Fruit fly (Drosophila melanogaster) whole organism, pupa: Measurements from ENCODE around the gene CG42835.

ENCODE experiments used
- CG10348 ChIP-seq: fragments of 200-800 bp; sonication (Bioruptor generic); IDR thresholded peaks from 2 replicates; pipeline ENCODE4 v1.3.6; 2022; ENCODE audit warnings: missing biosample characterization, missing genetic modification characterization
- CG15710 ChIP-seq: fragments of 200-800 bp; sonication (Bioruptor generic); optimal IDR thresholded peaks from 2 replicates; lab custom pipeline; 2018; ENCODE audit warnings: missing biosample characterization, mild to moderate bottlenecking, missing genetic modification characterization, moderate library complexity
- CG17806 ChIP-seq: fragments of 200-800 bp; sonication (Bioruptor generic); optimal IDR thresholded peaks from 2 replicates; lab custom pipeline; 2018; ENCODE audit warnings: missing biosample characterization, mild to moderate bottlenecking, missing genetic modification characterization, moderate library complexity
- CG4496 ChIP-seq: fragments of 200-800 bp; sonication (Bioruptor generic); IDR thresholded peaks from 3 replicates; pipeline ENCODE4 v1.3.6; 2022; ENCODE audit warnings: missing biosample characterization, missing genetic modification characterization
- CG8159 ChIP-seq: fragments of 200-800 bp; sonication (Bioruptor generic); optimal IDR thresholded peaks from 3 replicates; lab custom pipeline; 2018; ENCODE audit warnings: missing biosample characterization, mild to moderate bottlenecking, missing genetic modification characterization, moderate library complexity
- D1 ChIP-seq: fragments of 200-800 bp; sonication (Bioruptor generic); optimal IDR thresholded peaks from 2 replicates; lab custom pipeline; 2018; ENCODE audit warnings: missing biosample characterization, mild to moderate bottlenecking, missing genetic modification characterization, moderate library complexity
- EcR ChIP-seq: fragments of 200-800 bp; sonication (Bioruptor generic); optimal IDR thresholded peaks from 3 replicates; lab custom pipeline; 2019; ENCODE audit warnings: missing biosample characterization, missing genetic modification characterization, mild to moderate bottlenecking, moderate library complexity, missing genetic modification reagents
- Pif1B ChIP-seq: fragments of 200-800 bp; sonication (Bioruptor generic); optimal IDR thresholded peaks from 3 replicates; lab custom pipeline; 2016; ENCODE audit warnings: missing biosample characterization, missing genetic modification characterization
- rn ChIP-seq: fragments of 200-800 bp; sonication (Bioruptor generic); IDR thresholded peaks from 2 replicates; pipeline ENCODE4 v1.3.6; 2022; ENCODE audit warnings: missing biosample characterization, missing genetic modification characterization

dm6 chr3R:17371094-17371493 lies 49.3 kb upstream of the CG42835 start:
- no peak for TF ChIP-seq rn (GFP tag; lab: Robert Waterston, UW)
- peak; percentile 35; the same call in 1 of the 3 replicates for TF ChIP-seq CG4496 (GFP tag; lab: Robert Waterston, UW)
- no peak for TF ChIP-seq CG17806 (tag; lab: Kevin White, UChicago)
- no peak for TF ChIP-seq CG10348 (GFP tag; lab: Robert Waterston, UW)
- no peak for TF ChIP-seq EcR (GFP tag; lab: Kevin White, UChicago)
- TF ChIP-seq D1, result no peak
- no peak for TF ChIP-seq Pif1B
- peak; percentile 34 for TF ChIP-seq CG8159
- TF ChIP-seq CG15710 (tag; lab: Kevin White, UChicago), result peak; percentile 8
